Fruit fly (Drosophila melanogaster): ENCODE data around the gene CG7564.

dm6 chr3L:17478826-17479225, 35.3 kb upstream of the CG7564 start, which contains the start of the genes CG13733 and qjt:
- TF ChIP-seq kay (GFP tag; ENCODE audit: borderline replicate concordance) (no peak), bab1 (GFP tag; optimal IDR thresholded peaks at IDR 0.05) (no peak), ovo (GFP tag; optimal IDR thresholded peaks at IDR 0.05) (no peak)

Measured in whole organism, adult.